Fruit fly (Drosophila melanogaster) whole organism, prepupa: Measurements from ENCODE around the gene CG5151.

ENCODE experiments used
- CG10631 ChIP-seq: fragments of 200-800 bp; sonication (Bioruptor generic); optimal IDR thresholded peaks from 2 replicates; lab custom pipeline; 2016; ENCODE audit warnings: missing biosample characterization, missing genetic modification characterization
- CG10669 ChIP-seq: fragments of 200-800 bp; sonication (Bioruptor generic); optimal IDR thresholded peaks from 3 replicates; lab custom pipeline; 2018; ENCODE audit warnings: missing biosample characterization, mild to moderate bottlenecking, missing genetic modification characterization, moderate library complexity
- CG11294 ChIP-seq: fragments of 200-800 bp; sonication (Bioruptor generic); IDR thresholded peaks from 2 replicates; pipeline ENCODE4 v1.3.6; 2022; ENCODE audit warnings: missing biosample characterization, missing genetic modification characterization
- CG11762 ChIP-seq: fragments of 200-800 bp; sonication (Bioruptor generic); optimal IDR thresholded peaks from 3 replicates; lab custom pipeline; 2016; ENCODE audit warnings: missing biosample characterization, missing genetic modification characterization; ENCODE audit not compliant: insufficient read depth
- CG15336 ChIP-seq: fragments of 200-800 bp; sonication (Bioruptor generic); IDR thresholded peaks from 2 replicates; pipeline ENCODE4 v1.3.6; 2022; ENCODE audit warnings: missing biosample characterization, missing genetic modification characterization
- CG1621 ChIP-seq: fragments of 200-800 bp; sonication (Bioruptor generic); optimal IDR thresholded peaks from 3 replicates; lab custom pipeline; 2018; ENCODE audit warnings: missing biosample characterization, mild to moderate bottlenecking, missing genetic modification characterization
- CG16779 ChIP-seq: fragments of 200-800 bp; sonication (Bioruptor generic); optimal IDR thresholded peaks from 3 replicates; lab custom pipeline; 2017; ENCODE audit warnings: missing biosample characterization, mild to moderate bottlenecking, missing genetic modification characterization
- CG32006 ChIP-seq: fragments of 200-800 bp; sonication (Bioruptor generic); optimal IDR thresholded peaks from 3 replicates; lab custom pipeline; 2017; ENCODE audit warnings: missing biosample characterization, mild to moderate bottlenecking, missing genetic modification characterization
- CG34406 ChIP-seq: fragments of 200-800 bp; sonication (Bioruptor generic); optimal IDR thresholded peaks from 3 replicates; lab custom pipeline; 2016; ENCODE audit warnings: missing biosample characterization, missing genetic modification characterization
- CG3919 ChIP-seq: fragments of 200-800 bp; sonication (Bioruptor generic); optimal IDR thresholded peaks from 3 replicates; lab custom pipeline; 2016; ENCODE audit warnings: missing biosample characterization, missing genetic modification characterization
- CG4318 ChIP-seq: fragments of 200-800 bp; sonication (Bioruptor generic); optimal IDR thresholded peaks from 3 replicates; lab custom pipeline; 2017; ENCODE audit warnings: missing biosample characterization, mild to moderate bottlenecking, missing genetic modification characterization
- CG6163 ChIP-seq: fragments of 200-800 bp; sonication (Bioruptor generic); IDR thresholded peaks from 3 replicates; pipeline ENCODE4 v1.3.6; 2022; ENCODE audit warnings: missing biosample characterization, missing genetic modification characterization
- CG6276 ChIP-seq: fragments of 200-800 bp; sonication (Bioruptor generic); optimal IDR thresholded peaks from 2 replicates; lab custom pipeline; 2017; ENCODE audit warnings: missing biosample characterization, mild to moderate bottlenecking, missing genetic modification characterization
- CG6792 ChIP-seq: fragments of 200-800 bp; sonication (Bioruptor generic); optimal IDR thresholded peaks from 3 replicates; lab custom pipeline; 2016; ENCODE audit warnings: missing biosample characterization, missing genetic modification characterization
- CG6808 ChIP-seq: fragments of 200-800 bp; sonication (Bioruptor generic); optimal IDR thresholded peaks from 3 replicates; lab custom pipeline; 2017; ENCODE audit warnings: missing biosample characterization, missing genetic modification characterization, mild to moderate bottlenecking, moderate library complexity, missing genetic modification reagents
- CG6854 ChIP-seq: fragments of 200-800 bp; sonication (Bioruptor generic); optimal IDR thresholded peaks from 2 replicates; lab custom pipeline; 2017; ENCODE audit warnings: missing biosample characterization, mild to moderate bottlenecking, missing genetic modification characterization
- CG7368 ChIP-seq: fragments of 200-800 bp; sonication (Bioruptor generic); optimal IDR thresholded peaks from 3 replicates; lab custom pipeline; 2016; ENCODE audit warnings: missing biosample characterization, missing genetic modification characterization
- CG8632 ChIP-seq: fragments of 200-800 bp; sonication (Bioruptor generic); optimal IDR thresholded peaks from 3 replicates; lab custom pipeline; 2016; ENCODE audit warnings: missing biosample characterization, missing genetic modification characterization
- CG9139 ChIP-seq: fragments of 200-800 bp; sonication (Bioruptor generic); optimal IDR thresholded peaks from 3 replicates; lab custom pipeline; 2017; ENCODE audit warnings: missing biosample characterization, mild to moderate bottlenecking, missing genetic modification characterization
- Eip75B ChIP-seq: fragments of 200-800 bp; sonication (Bioruptor generic); optimal IDR thresholded peaks from 3 replicates; lab custom pipeline; 2016; ENCODE audit warnings: missing biosample characterization, missing genetic modification characterization
- Eip78C ChIP-seq: fragments of 200-800 bp; sonication (Bioruptor generic); peaks from one replicate; lab custom pipeline; 2016; ENCODE audit warnings: missing biosample characterization, missing genetic modification characterization
- Eip93F ChIP-seq: fragments of 200-800 bp; sonication (Bioruptor generic); optimal IDR thresholded peaks from 2 replicates; lab custom pipeline; 2016; ENCODE audit warnings: missing biosample characterization, mild to moderate bottlenecking, missing genetic modification characterization
- Ets21C ChIP-seq: fragments of 200-800 bp; sonication (Bioruptor generic); optimal IDR thresholded peaks from 3 replicates; lab custom pipeline; 2016; ENCODE audit warnings: missing biosample characterization, missing genetic modification characterization
- Gug ChIP-seq: fragments of 200-800 bp; sonication (Bioruptor generic); IDR thresholded peaks from 2 replicates; pipeline ENCODE4 v1.3.6; 2022; ENCODE audit warnings: missing biosample characterization, missing genetic modification characterization
- Hr4 ChIP-seq: fragments of 200-800 bp; sonication (Bioruptor generic); optimal IDR thresholded peaks from 3 replicates; lab custom pipeline; 2016; ENCODE audit warnings: missing biosample characterization, missing genetic modification characterization
- Lpt ChIP-seq: fragments of 200-800 bp; sonication (Bioruptor generic); optimal IDR thresholded peaks from 3 replicates; lab custom pipeline; 2016; ENCODE audit warnings: missing biosample characterization, missing genetic modification characterization
- Met ChIP-seq: fragments of 200-800 bp; sonication (Bioruptor generic); optimal IDR thresholded peaks from 3 replicates; lab custom pipeline; 2016; ENCODE audit warnings: missing biosample characterization, missing genetic modification characterization
- Smox ChIP-seq: fragments of 200-800 bp; sonication (Bioruptor generic); optimal IDR thresholded peaks from 3 replicates; lab custom pipeline; 2016; ENCODE audit warnings: missing biosample characterization, missing genetic modification characterization
- Sox102F ChIP-seq: fragments of 200-800 bp; sonication (Bioruptor generic); optimal IDR thresholded peaks from 2 replicates; lab custom pipeline; 2016; ENCODE audit warnings: missing biosample characterization, mild to moderate bottlenecking, missing genetic modification characterization
- Sox14 ChIP-seq: fragments of 200-800 bp; sonication (Bioruptor generic); optimal IDR thresholded peaks from 3 replicates; lab custom pipeline; 2016; ENCODE audit warnings: missing biosample characterization, missing genetic modification characterization
- Sox15 ChIP-seq: fragments of 200-800 bp; sonication (Bioruptor generic); optimal IDR thresholded peaks from 3 replicates; lab custom pipeline; 2016; ENCODE audit warnings: missing biosample characterization, missing genetic modification characterization
- cyc ChIP-seq: fragments of 200-800 bp; sonication (Bioruptor generic); optimal IDR thresholded peaks from 3 replicates; lab custom pipeline; 2016; ENCODE audit warnings: missing biosample characterization, missing genetic modification characterization
- dsx ChIP-seq: fragments of 200-800 bp; optimal IDR thresholded peaks from 3 replicates; lab custom pipeline; 2019; ENCODE audit warnings: missing biosample characterization, mild to moderate bottlenecking, missing genetic modification characterization, moderate library complexity; ENCODE audit not compliant: poor library complexity, severe bottlenecking
- eg ChIP-seq: fragments of 200-800 bp; sonication (Bioruptor generic); IDR thresholded peaks from 3 replicates; pipeline ENCODE4 v1.3.6; 2022; ENCODE audit warnings: missing biosample characterization, missing genetic modification characterization
- esn ChIP-seq: fragments of 200-800 bp; sonication (Bioruptor generic); optimal IDR thresholded peaks from 2 replicates; lab custom pipeline; 2016; ENCODE audit warnings: missing biosample characterization, mild to moderate bottlenecking, missing genetic modification characterization, moderate library complexity
- fd59A ChIP-seq: fragments of 200-800 bp; sonication (Bioruptor generic); optimal IDR thresholded peaks from 2 replicates; lab custom pipeline; 2017; ENCODE audit warnings: missing biosample characterization, mild to moderate bottlenecking, missing genetic modification characterization, missing genetic modification reagents
- fd85E ChIP-seq: fragments of 200-800 bp; sonication (Bioruptor generic); optimal IDR thresholded peaks from 3 replicates; lab custom pipeline; 2016; ENCODE audit warnings: missing biosample characterization, missing genetic modification characterization
- lz ChIP-seq: fragments of 200-800 bp; sonication (Bioruptor generic); optimal IDR thresholded peaks from 3 replicates; lab custom pipeline; 2016; ENCODE audit warnings: missing biosample characterization, missing genetic modification characterization
- net ChIP-seq: fragments of 200-800 bp; sonication (Bioruptor generic); optimal IDR thresholded peaks from 3 replicates; lab custom pipeline; 2016; ENCODE audit warnings: missing biosample characterization, missing genetic modification characterization
- pdm3 ChIP-seq: fragments of 200-800 bp; sonication (Bioruptor generic); optimal IDR thresholded peaks from 3 replicates; lab custom pipeline; 2016; ENCODE audit warnings: missing biosample characterization, missing genetic modification characterization
- salr ChIP-seq, 2 experiments: fragments of 200-800 bp; sonication (Bioruptor generic); optimal IDR thresholded peaks; 3 replicates each; lab custom pipeline; 2016 to 2018; ENCODE audit warnings: missing biosample characterization in 2 of 2, missing genetic modification characterization in 2 of 2, mild to moderate bottlenecking in 1 of 2
- spab ChIP-seq: fragments of 200-800 bp; sonication (Bioruptor generic); optimal IDR thresholded peaks from 2 replicates; lab custom pipeline; 2017; ENCODE audit warnings: missing biosample characterization, mild to moderate bottlenecking, missing genetic modification characterization, missing genetic modification reagents
- ss ChIP-seq, 2 experiments: fragments of 200-800 bp; sonication (Bioruptor generic); optimal IDR thresholded peaks; 2 replicates in 1 of 2; 3 replicates in 1 of 2; lab custom pipeline; 2017 to 2018; ENCODE audit warnings: mild to moderate bottlenecking in 2 of 2, missing biosample characterization in 2 of 2, missing genetic modification characterization in 2 of 2, moderate library complexity in 1 of 2
- svp ChIP-seq: fragments of 200-800 bp; sonication (Bioruptor generic); peaks from one replicate; lab custom pipeline; 2016; ENCODE audit warnings: missing biosample characterization, missing genetic modification characterization
- topi ChIP-seq: fragments of 200-800 bp; sonication (Bioruptor generic); optimal IDR thresholded peaks from 3 replicates; lab custom pipeline; 2016; ENCODE audit warnings: missing biosample characterization, missing genetic modification characterization
- vri ChIP-seq: fragments of 200-800 bp; sonication (Bioruptor generic); optimal IDR thresholded peaks from 3 replicates; lab custom pipeline; 2016; ENCODE audit warnings: missing biosample characterization, mild to moderate bottlenecking, missing genetic modification characterization

CG5151 gene

DNA sequence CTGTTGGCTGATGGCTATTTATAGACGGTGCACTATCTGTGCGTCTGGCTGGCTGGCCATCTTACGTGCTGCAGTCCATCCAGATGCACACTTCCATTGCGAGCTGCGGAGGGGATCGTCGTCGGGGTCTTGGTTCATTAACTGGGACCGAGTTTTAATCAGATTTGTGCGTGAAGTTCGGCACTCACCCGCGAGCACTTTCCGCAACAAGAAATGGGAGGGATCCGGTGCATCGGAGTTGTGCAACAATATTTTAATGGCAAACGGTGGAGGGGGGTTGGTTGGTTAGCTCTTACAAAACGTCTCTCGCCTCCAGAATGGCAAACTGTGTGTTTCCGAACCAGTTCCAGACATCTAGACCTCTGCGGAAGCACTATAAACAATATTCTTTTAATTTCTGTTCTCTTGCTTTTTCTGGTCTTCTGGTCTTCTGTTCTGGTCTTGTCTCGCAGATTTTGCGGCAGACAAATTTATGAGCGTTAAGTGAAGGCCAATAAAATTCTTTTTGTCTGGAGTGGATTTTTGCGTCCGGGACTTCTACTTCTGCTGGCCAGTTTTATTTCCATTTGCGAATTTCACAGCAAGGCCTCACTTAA is 32.2 kb upstream of the CG5151 start:
- TF ChIP-seq CG10669 (GFP tag; lab: Kevin White, UChicago) (peak; percentile 10), dsx (GFP tag; lab: Kevin White, UChicago) (peak; percentile 83), svp (GFP tag; lab: Kevin White, UChicago) (peak; percentile 73), Gug (no peak), CG6854 (GFP tag; lab: Kevin White, UChicago) (peak; percentile 35), CG1621 (tag; lab: Kevin White, UChicago) (peak; percentile 56), CG9139 (GFP tag; lab: Kevin White, UChicago) (peak; percentile 32), vri (GFP tag; lab: Kevin White, UChicago) (peak; percentile 47), net (peak; percentile 23), Eip75B (GFP tag; lab: Kevin White, UChicago) (peak; percentile 14), CG6163 (GFP tag; lab: Robert Waterston, UW) (0 out of 3 replicates have a peak, but pooled peaks have one; percentile 41), Eip78C (GFP tag; lab: Kevin White, UChicago) (peak; percentile 76), salr (GFP tag; optimal IDR thresholded peaks at IDR 0.05; lab: Kevin White, UChicago) (no peak), Sox15 (GFP tag; lab: Kevin White, UChicago) (no peak), CG6808 (GFP tag; lab: Kevin White, UChicago) (no peak), ss (GFP tag; optimal IDR thresholded peaks at IDR 0.05; lab: Kevin White, UChicago) (peak; percentile 39 to 91)
- TF ChIP-seq, all 60 proteins: peak for 12

dm6 chr3L:16195476-16195958 is 31.0 kb upstream of the CG5151 start:
- TF ChIP-seq CG16779 = peak; percentile 43
- no peak for TF ChIP-seq salr (GFP tag; optimal IDR thresholded peaks at IDR 0.05; lab: Kevin White, UChicago)
- peak; percentile 11 for TF ChIP-seq CG8632 (GFP tag; lab: Kevin White, UChicago)
- TF ChIP-seq CG6792 (GFP tag; lab: Kevin White, UChicago) = peak; percentile 48
- peak; percentile 66 for TF ChIP-seq Eip75B (GFP tag; lab: Kevin White, UChicago)
- TF ChIP-seq CG4318 = no peak
- TF ChIP-seq Met (GFP tag; lab: Kevin White, UChicago) = peak; percentile 87
- TF ChIP-seq Hr4 (GFP tag; lab: Kevin White, UChicago) = no peak
- peak; percentile 60 for TF ChIP-seq esn (GFP tag; lab: Kevin White, UChicago)
- peak; percentile 31 for TF ChIP-seq CG34406 (GFP tag; lab: Kevin White, UChicago)
- TF ChIP-seq CG6276 (GFP tag; lab: Kevin White, UChicago) = no peak
- TF ChIP-seq lz (GFP tag; lab: Kevin White, UChicago) = peak; percentile 26
- TF ChIP-seq CG6854 (GFP tag; lab: Kevin White, UChicago) = peak; percentile 88
- peak; percentile 52 for TF ChIP-seq CG6163 (GFP tag; lab: Robert Waterston, UW)
- no peak; the same call in 2 of the 3 replicates for TF ChIP-seq eg
- TF ChIP-seq CG9139 (GFP tag; lab: Kevin White, UChicago) = peak; percentile 41
- peak; percentile 1 for TF ChIP-seq cyc
- peak; percentile 25 for TF ChIP-seq pdm3 (GFP tag; lab: Kevin White, UChicago)
- TF ChIP-seq CG11762 = no peak
- TF ChIP-seq vri (GFP tag; lab: Kevin White, UChicago) = peak; percentile 88
- TF ChIP-seq net = peak; percentile 32
- TF ChIP-seq Smox (GFP tag; lab: Kevin White, UChicago) = peak; percentile 60
- no peak for TF ChIP-seq Ets21C
- no peak for TF ChIP-seq fd59A (GFP tag; lab: Kevin White, UChicago)
- TF ChIP-seq Eip78C (GFP tag; lab: Kevin White, UChicago) = peak; percentile 93
- no peak for TF ChIP-seq CG32006 (GFP tag; lab: Kevin White, UChicago)
- peak; percentile 53 for TF ChIP-seq topi (GFP tag; lab: Kevin White, UChicago)
- no peak for TF ChIP-seq CG11294 (GFP tag; lab: Robert Waterston, UW)
- TF ChIP-seq CG6808 (GFP tag; lab: Kevin White, UChicago) = peak; percentile 62
- TF ChIP-seq svp (GFP tag; lab: Kevin White, UChicago) = peak; percentile 97
- peak; percentile 40 for TF ChIP-seq CG3919 (GFP tag; lab: Kevin White, UChicago)
- TF ChIP-seq Eip93F (GFP tag; lab: Kevin White, UChicago) = peak; percentile 88
- peak; percentile 29 for TF ChIP-seq CG7368
- peak; percentile 57 for TF ChIP-seq spab (GFP tag; lab: Kevin White, UChicago)
- peak; percentile 71 to 80 for TF ChIP-seq ss (GFP tag; optimal IDR thresholded peaks at IDR 0.05; lab: Kevin White, UChicago)
- TF ChIP-seq Sox14 = peak; percentile 73
- TF ChIP-seq CG1621 (tag; lab: Kevin White, UChicago) = peak; percentile 31
- TF ChIP-seq Lpt (GFP tag; lab: Kevin White, UChicago) = peak; percentile 68
- no peak for TF ChIP-seq CG15336 (GFP tag; lab: Robert Waterston, UW)
- peak; percentile 74 for TF ChIP-seq Sox102F (GFP tag; lab: Kevin White, UChicago)
- peak; percentile 9 for TF ChIP-seq CG10631 (GFP tag; lab: Kevin White, UChicago)
- peak; percentile 38 for TF ChIP-seq fd85E
- TF ChIP-seq Gug = 0 out of 2 replicates have a peak, but pooled peaks have one; percentile 16
